Worm (Caenorhabditis elegans) whole organism, L1 larva: ENCODE measurements around the gene T16H12.2.

Experiments
- C04F5.9 ChIP-seq: sonication (generic microtip); optimal IDR thresholded peaks from 2 replicates; lab custom pipeline; 2016; ENCODE audit warnings: missing genetic modification characterization, missing compliant biosample characterization
- C16A3.4 ChIP-seq: fragments of 150-350 bp; optimal IDR thresholded peaks from 2 replicates; lab custom pipeline; 2014; ENCODE audit warnings: missing biosample characterization, missing genetic modification characterization
- F16B12.6 ChIP-seq: fragments of 150-350 bp; optimal IDR thresholded peaks from 2 replicates; lab custom pipeline; 2014; ENCODE audit warnings: missing biosample characterization, missing genetic modification characterization
- ama-1 ChIP-seq: fragments of 150-350 bp; optimal IDR thresholded peaks from 2 replicates; lab custom pipeline; 2014
- ceh-63 ChIP-seq: fragments of 200-800 bp; sonication (Bioruptor generic); optimal IDR thresholded peaks from 2 replicates; lab custom pipeline; 2018; ENCODE audit warnings: mild to moderate bottlenecking, missing genetic modification characterization, missing compliant biosample characterization
- ceh-82 ChIP-seq, 3 experiments: fragments of 150-350 bp in 1 of 3; sonication (generic microtip) in 2 of 3; optimal IDR thresholded peaks; 2 replicates each; lab custom pipeline; 2014 to 2017; ENCODE audit warnings: missing biosample characterization in 3 of 3, missing genetic modification characterization in 3 of 3
- ceh-88 ChIP-seq: fragments of 200-800 bp; sonication (Bioruptor generic); IDR thresholded peaks from 2 replicates; pipeline ENCODE4 v1.3.6; 2022; ENCODE audit warnings: missing genetic modification characterization, missing compliant biosample characterization
- ceh-90 ChIP-seq: sonication (generic microtip); optimal IDR thresholded peaks from 2 replicates; lab custom pipeline; 2016; ENCODE audit warnings: missing genetic modification characterization, missing compliant biosample characterization
- dpl-1 ChIP-seq, 3 experiments: fragments of 150-350 bp in 2 of 3; sonication (generic microtip) in 1 of 3; optimal IDR thresholded peaks; 2 replicates each; lab custom pipeline; 2014 to 2017; ENCODE audit warnings: missing biosample characterization in 3 of 3, missing genetic modification characterization in 3 of 3, missing genetic modification reagents in 3 of 3
- dsc-1 ChIP-seq: sonication (generic microtip); optimal IDR thresholded peaks from 2 replicates; lab custom pipeline; 2016; ENCODE audit warnings: mild to moderate bottlenecking, missing genetic modification characterization, missing compliant biosample characterization
- efl-1 ChIP-seq, 4 experiments: fragments of 150-350 bp; optimal IDR thresholded peaks in 3 of 4; peaks in 1 of 4; 1 replicate in 1 of 4; 2 replicates in 3 of 4; lab custom pipeline; 2014; ENCODE audit warnings: missing biosample characterization in 2 of 4, missing genetic modification characterization in 2 of 4, missing genetic modification reagents in 2 of 4
- efl-3 ChIP-seq: fragments of 200-800 bp; sonication (Bioruptor generic); optimal IDR thresholded peaks from 2 replicates; lab custom pipeline; 2018; ENCODE audit warnings: mild to moderate bottlenecking, missing genetic modification characterization, missing compliant biosample characterization
- elt-2 ChIP-seq: sonication (generic microtip); optimal IDR thresholded peaks from 2 replicates; lab custom pipeline; 2016; ENCODE audit warnings: missing genetic modification characterization, mild to moderate bottlenecking, inconsistent platforms, missing compliant biosample characterization, missing genetic modification reagents
- elt-3 ChIP-seq, 6 experiments: fragments of 150-350 bp in 1 of 6; sonication (generic microtip); optimal IDR thresholded peaks; 2 replicates each; lab custom pipeline; 2017 to 2018; ENCODE audit warnings: missing biosample characterization in 6 of 6, missing genetic modification characterization in 6 of 6, inconsistent platforms in 1 of 6
- ets-5 ChIP-seq: fragments of 200-800 bp; sonication (Bioruptor generic); IDR thresholded peaks from 2 replicates; pipeline ENCODE4 v1.3.6; 2022; ENCODE audit warnings: missing genetic modification characterization, missing compliant biosample characterization
- fkh-4 ChIP-seq: sonication (generic microtip); optimal IDR thresholded peaks from 2 replicates; lab custom pipeline; 2016; ENCODE audit warnings: missing compliant biosample characterization, missing genetic modification characterization, borderline replicate concordance
- fkh-8 ChIP-seq: sonication (generic microtip); optimal IDR thresholded peaks from 2 replicates; lab custom pipeline; 2016; ENCODE audit warnings: mild to moderate bottlenecking, missing genetic modification characterization, missing compliant biosample characterization
- isw-1 ChIP-seq: fragments of 200-800 bp; sonication (Bioruptor generic); IDR thresholded peaks from 2 replicates; pipeline ENCODE4 v1.3.6; 2022; ENCODE audit warnings: missing genetic modification characterization, missing compliant biosample characterization
- jun-1 ChIP-seq: fragments of 150-350 bp; optimal IDR thresholded peaks from 2 replicates; lab custom pipeline; 2014; ENCODE audit warnings: missing biosample characterization, missing genetic modification reagents, missing genetic modification characterization
- lin-15B ChIP-seq: fragments of 150-350 bp; sonication (generic microtip); optimal IDR thresholded peaks from 3 replicates; lab custom pipeline; 2014; ENCODE audit warnings: missing biosample characterization, missing genetic modification characterization
- lin-35 ChIP-seq, 2 experiments: fragments of 150-350 bp; optimal IDR thresholded peaks; 2 replicates each; lab custom pipeline; 2014; ENCODE audit warnings: missing biosample characterization in 2 of 2, missing genetic modification characterization in 2 of 2, missing genetic modification reagents in 2 of 2
- lsy-2 ChIP-seq, 2 experiments: fragments of 150-350 bp; optimal IDR thresholded peaks; 2 replicates each; lab custom pipeline; 2014; ENCODE audit warnings: missing biosample characterization in 2 of 2, missing genetic modification characterization in 2 of 2
- mdl-1 ChIP-seq, 2 experiments: fragments of 150-350 bp; optimal IDR thresholded peaks; 2 replicates each; lab custom pipeline; 2014 to 2017; ENCODE audit warnings: missing biosample characterization in 2 of 2, missing genetic modification characterization in 2 of 2, inconsistent platforms in 1 of 2
- mep-1 ChIP-seq: fragments of 150-350 bp; optimal IDR thresholded peaks from 2 replicates; lab custom pipeline; 2014; ENCODE audit warnings: missing biosample characterization, missing genetic modification characterization
- nhr-11 ChIP-seq: fragments of 150-350 bp; optimal IDR thresholded peaks from 2 replicates; lab custom pipeline; 2014; ENCODE audit warnings: missing biosample characterization, missing genetic modification characterization
- nhr-12 ChIP-seq: sonication (generic microtip); optimal IDR thresholded peaks from 2 replicates; lab custom pipeline; 2017; ENCODE audit warnings: missing biosample characterization, missing genetic modification characterization
- nhr-237 ChIP-seq: fragments of 150-350 bp; optimal IDR thresholded peaks from 2 replicates; lab custom pipeline; 2014; ENCODE audit warnings: missing biosample characterization, missing genetic modification characterization
- nhr-28 ChIP-seq: fragments of 150-350 bp; optimal IDR thresholded peaks from 2 replicates; lab custom pipeline; 2014; ENCODE audit warnings: missing biosample characterization, missing genetic modification characterization
- nhr-47 ChIP-seq: sonication (generic microtip); optimal IDR thresholded peaks from 2 replicates; lab custom pipeline; 2016; ENCODE audit warnings: mild to moderate bottlenecking, missing genetic modification characterization, moderate library complexity, missing compliant biosample characterization
- nhr-71 ChIP-seq: sonication (generic microtip); optimal IDR thresholded peaks from 2 replicates; lab custom pipeline; 2016; ENCODE audit warnings: mild to moderate bottlenecking, missing genetic modification characterization, moderate library complexity, missing compliant biosample characterization
- nhr-77 ChIP-seq: fragments of 150-350 bp; optimal IDR thresholded peaks from 2 replicates; lab custom pipeline; 2014; ENCODE audit warnings: missing biosample characterization, missing genetic modification characterization
- nhr-84 ChIP-seq: sonication (generic microtip); optimal IDR thresholded peaks from 2 replicates; lab custom pipeline; 2017; ENCODE audit warnings: missing biosample characterization, missing genetic modification characterization
- nhr-85 ChIP-seq: sonication (generic microtip); peaks from one replicate; lab custom pipeline; 2016; ENCODE audit warnings: missing genetic modification characterization, inconsistent platforms, missing compliant biosample characterization
- pax-3 ChIP-seq: fragments of 200-800 bp; sonication (Bioruptor generic); optimal IDR thresholded peaks from 2 replicates; lab custom pipeline; 2018; ENCODE audit warnings: mild to moderate bottlenecking, missing genetic modification characterization, moderate library complexity, missing compliant biosample characterization
- rnt-1 ChIP-seq: sonication (generic microtip); optimal IDR thresholded peaks from 2 replicates; lab custom pipeline; 2016; ENCODE audit warnings: mild to moderate bottlenecking, missing genetic modification characterization, moderate library complexity, missing compliant biosample characterization
- skn-1 ChIP-seq: fragments of 150-350 bp; optimal IDR thresholded peaks from 2 replicates; lab custom pipeline; 2014; ENCODE audit warnings: missing biosample characterization, missing genetic modification characterization
- snu-23 ChIP-seq: sonication (generic microtip); optimal IDR thresholded peaks from 2 replicates; lab custom pipeline; 2016; ENCODE audit warnings: missing genetic modification characterization, missing compliant biosample characterization
- sptf-1 ChIP-seq: fragments of 150-350 bp; optimal IDR thresholded peaks from 2 replicates; lab custom pipeline; 2014; ENCODE audit warnings: missing biosample characterization, missing genetic modification characterization
- swsn-7 ChIP-seq: sonication (generic microtip); optimal IDR thresholded peaks from 2 replicates; lab custom pipeline; 2016; ENCODE audit warnings: missing genetic modification characterization, missing compliant biosample characterization
- tbx-2 ChIP-seq: sonication (generic microtip); optimal IDR thresholded peaks from 2 replicates; lab custom pipeline; 2016; ENCODE audit warnings: missing genetic modification characterization, missing compliant biosample characterization
- unc-130 ChIP-seq: fragments of 150-350 bp; optimal IDR thresholded peaks from 2 replicates; lab custom pipeline; 2017; ENCODE audit warnings: missing biosample characterization, missing genetic modification characterization, inconsistent platforms
- unc-62 ChIP-seq: fragments of 150-350 bp; optimal IDR thresholded peaks from 2 replicates; lab custom pipeline; 2014; ENCODE audit warnings: missing biosample characterization, missing genetic modification reagents, missing genetic modification characterization
- unc-86 ChIP-seq: sonication (generic microtip); optimal IDR thresholded peaks from 2 replicates; lab custom pipeline; 2016; ENCODE audit warnings: missing genetic modification characterization, missing compliant biosample characterization
- xbp-1 ChIP-seq: sonication (generic microtip); optimal IDR thresholded peaks from 2 replicates; lab custom pipeline; 2016; ENCODE audit warnings: missing genetic modification characterization, missing compliant biosample characterization
- ztf-11 ChIP-seq, 2 experiments: sonication (generic microtip); optimal IDR thresholded peaks; 2 replicates each; lab custom pipeline; 2016 to 2017; ENCODE audit warnings: missing genetic modification characterization in 2 of 2, missing biosample characterization in 1 of 2, missing compliant biosample characterization in 1 of 2
- ztf-4 ChIP-seq: fragments of 150-350 bp; optimal IDR thresholded peaks from 2 replicates; lab custom pipeline; 2014; ENCODE audit warnings: missing biosample characterization, missing genetic modification characterization

The T16H12.2 gene

ce11 chrIII:10101352-10101751 is 15.3 kb downstream of the T16H12.2 start, which contains the start of gene kel-10:
Gene kel-10 (minus strand): TSS chrIII:10101452.
- TF ChIP-seq ceh-63 (GFP tag; lab: Kevin White, UChicago): no peak

ce11 chrIII:10106390-10106789 is 20.3 kb downstream of the T16H12.2 start, which contains the start of gene srt-55:
Gene srt-55 (minus strand): TSS chrIII:10106490.
- TF ChIP-seq ztf-4 (tag; lab: Kevin White, UChicago): no peak

ce11 chrIII:10108995-10109394 is 22.9 kb downstream of the T16H12.2 start, which contains the start of gene T16H12.9:
Gene T16H12.9 (plus strand): TSS chrIII:10109295.
- TF ChIP-seq nhr-11 (no peak), C16A3.4 (no peak), unc-62 (GFP tag; lab: Kevin White, UChicago) (no peak), ama-1 (lab: Kevin White, UChicago) (no peak), nhr-237 (tag; lab: Kevin White, UChicago) (no peak), pax-3 (no peak), fkh-8 (tag; lab: Kevin White, UChicago) (no peak), elt-2 (tag; lab: Kevin White, UChicago) (no peak), efl-3 (no peak), ztf-11 (tag; optimal IDR thresholded peaks at IDR 0.05; lab: Kevin White, UChicago) (no peak), ztf-4 (tag; lab: Kevin White, UChicago) (no peak), elt-3 (tag; optimal IDR thresholded peaks at IDR 0.05; lab: Kevin White, UChicago) (no peak), jun-1 (tag; lab: Kevin White, UChicago) (no peak), ets-5 (GFP tag; lab: Robert Waterston, UW) (no peak), unc-86 (tag; lab: Kevin White, UChicago) (no peak), ceh-90 (no peak), lin-15B (tag; lab: Kevin White, UChicago) (no peak)

ce11 chrIII:10112958-10113357 is 26.9 kb downstream of the T16H12.2 start, which contains the start of gene vps-29:
Gene vps-29 (minus strand): TSS chrIII:10113058.
- TF ChIP-seq lin-35 (GFP tag; optimal IDR thresholded peaks at IDR 0.05; lab: Kevin White, UChicago) (no peak), nhr-84 (tag; lab: Kevin White, UChicago) (no peak), sptf-1 (tag; lab: Kevin White, UChicago) (no peak), nhr-11 (no peak), nhr-28 (no peak), nhr-12 (no peak), nhr-77 (tag; lab: Kevin White, UChicago) (no peak), ceh-90 (no peak), mdl-1 (tag; optimal IDR thresholded peaks at IDR 0.05; lab: Kevin White, UChicago) (no peak), C04F5.9 (tag; lab: Kevin White, UChicago) (no peak), ceh-88 (no peak), skn-1 (tag; lab: Kevin White, UChicago) (no peak), isw-1 (GFP tag; lab: Robert Waterston, UW) (no peak)

ce11 chrIII:10114662-10115061 is 28.6 kb downstream of the T16H12.2 start, which contains the start of the genes ZK1128.1 and mett-10:
Gene ZK1128.1 (minus strand): TSS chrIII:10114760.
Gene mett-10 (plus strand): TSS chrIII:10115036.
- TF ChIP-seq isw-1 (GFP tag; lab: Robert Waterston, UW): 0 out of 2 replicates have a peak, but pooled peaks have one; percentile 6
- TF ChIP-seq dpl-1 (GFP tag; optimal IDR thresholded peaks at IDR 0.05; lab: Kevin White, UChicago): peak; percentile 23 to 62 (median 41)
- TF ChIP-seq dsc-1: no peak
- TF ChIP-seq xbp-1 (tag; lab: Kevin White, UChicago): peak; percentile 12
- peak; percentile 23 for TF ChIP-seq mep-1 (tag; lab: Kevin White, UChicago)
- peak; percentile 46 for TF ChIP-seq snu-23 (GFP tag; lab: Kevin White, UChicago)
- peak; percentile 46 to 67 for TF ChIP-seq lsy-2 (tag; optimal IDR thresholded peaks at IDR 0.05; lab: Kevin White, UChicago)
- TF ChIP-seq F16B12.6 (tag; lab: Kevin White, UChicago): peak; percentile 86
- TF ChIP-seq rnt-1 (tag; lab: Kevin White, UChicago): peak; percentile 17
- TF ChIP-seq nhr-85 (tag; lab: Kevin White, UChicago): peak; percentile 25
- TF ChIP-seq lin-15B (tag; lab: Kevin White, UChicago): peak; percentile 4
- TF ChIP-seq nhr-71 (tag; lab: Kevin White, UChicago): peak; percentile 34
- peak; percentile 31 for TF ChIP-seq nhr-47 (tag; lab: Kevin White, UChicago)
- TF ChIP-seq unc-130: peak; percentile 63
- TF ChIP-seq lin-35 (GFP tag; optimal IDR thresholded peaks at IDR 0.05; lab: Kevin White, UChicago): peak; percentile 36 to 50
- TF ChIP-seq efl-1 (optimal IDR thresholded peaks at IDR 0.05; lab: Kevin White, UChicago): peak; percentile 39 to 48
- peak; percentile 62 to 94 for TF ChIP-seq efl-1 (GFP tag; optimal IDR thresholded peaks at IDR 0.05 in 1 of 2; lab: Kevin White, UChicago)
- TF ChIP-seq tbx-2 (tag; lab: Kevin White, UChicago): no peak
- peak; percentile 9 for TF ChIP-seq unc-86 (tag; lab: Kevin White, UChicago)
- TF ChIP-seq fkh-4 (tag; lab: Kevin White, UChicago): no peak
- TF ChIP-seq ceh-82 (tag; optimal IDR thresholded peaks at IDR 0.05; lab: Kevin White, UChicago): peak in 1 of 3 experiments; percentile 17
- no peak for TF ChIP-seq swsn-7 (tag; lab: Kevin White, UChicago)
